Fruit fly (Drosophila melanogaster): Measurements from ENCODE around the gene msi.

msi gene

dm6 chr3R:25490778-25491664, 24.9 kb upstream of the msi start, which contains the start of the genes Gnpat and CG5112 (continued):
- TF ChIP-seq CG33557 (GFP tag; optimal IDR thresholded peaks at IDR 0.05): peak; percentile 13
- TF ChIP-seq corto (GFP tag; optimal IDR thresholded peaks at IDR 0.05): no peak
- peak; percentile 42 for TF ChIP-seq Bteb2 (GFP tag; optimal IDR thresholded peaks at IDR 0.05)
- TF ChIP-seq CG7928 (GFP tag; optimal IDR thresholded peaks at IDR 0.05): no peak
- TF ChIP-seq CG8944 (GFP tag; optimal IDR thresholded peaks at IDR 0.05): peak; percentile 56
- TF ChIP-seq CG13894 (tag; optimal IDR thresholded peaks at IDR 0.05): peak; percentile 58
- TF ChIP-seq HmgD (GFP tag; optimal IDR thresholded peaks at IDR 0.05): peak; percentile 74
- no peak for TF ChIP-seq klu (GFP tag; IDR thresholded peaks at IDR 0.05)
- no peak for TF ChIP-seq org-1 (GFP tag; optimal IDR thresholded peaks at IDR 0.05)
- TF ChIP-seq CG12942 (GFP tag; optimal IDR thresholded peaks at IDR 0.05): peak; percentile 56
- TF ChIP-seq ac (GFP tag; optimal IDR thresholded peaks at IDR 0.05): peak; percentile 96
- peak; percentile 15 for TF ChIP-seq Sry-β (GFP tag; optimal IDR thresholded peaks at IDR 0.05)
- TF ChIP-seq HLH4C (GFP tag; IDR thresholded peaks at IDR 0.05; ENCODE audit: partially characterized antibody): peak; percentile 57; the same call in 2 of the 3 replicates
- TF ChIP-seq CG10431 (GFP tag; optimal IDR thresholded peaks at IDR 0.05): peak; percentile 19
- TF ChIP-seq twi (tag; optimal IDR thresholded peaks at IDR 0.05): peak; percentile 10
- TF ChIP-seq Hr78 (GFP tag; optimal IDR thresholded peaks at IDR 0.05): no peak
- no peak; the same call in 2 of the 3 replicates for TF ChIP-seq jigr1 (GFP tag; IDR thresholded peaks at IDR 0.05)
- peak; percentile 40 for TF ChIP-seq slp2 (GFP tag; optimal IDR thresholded peaks at IDR 0.05)
- peak; percentile 52 for TF ChIP-seq CG1602 (GFP tag; optimal IDR thresholded peaks at IDR 0.05)
- TF ChIP-seq CG11247 (GFP tag; IDR thresholded peaks at IDR 0.05): peak; percentile 82
- no peak for TF ChIP-seq BtbVII (GFP tag; optimal IDR thresholded peaks at IDR 0.05)
- peak; percentile 31; the same call in 1 of the 4 replicates for TF ChIP-seq Gug (GFP tag; IDR thresholded peaks at IDR 0.05)
- TF ChIP-seq CG7745 (tag; optimal IDR thresholded peaks at IDR 0.05): no peak
- TF ChIP-seq Hsf (GFP tag; optimal IDR thresholded peaks at IDR 0.05): peak; percentile 57
- TF ChIP-seq CG30403 (GFP tag; optimal IDR thresholded peaks at IDR 0.05): peak; percentile 82
- TF ChIP-seq CG10274 (GFP tag; optimal IDR thresholded peaks at IDR 0.05): no peak
- peak; percentile 82 for TF ChIP-seq da (GFP tag; optimal IDR thresholded peaks at IDR 0.05)
- peak; percentile 77 for TF ChIP-seq gem (tag; optimal IDR thresholded peaks at IDR 0.05)
- peak; percentile 60; the same call in 2 of the 3 replicates for TF ChIP-seq zfh1 (GFP tag; IDR thresholded peaks at IDR 0.05)
- TF ChIP-seq CG15269 (tag; optimal IDR thresholded peaks at IDR 0.05): peak; percentile 66
- peak; percentile 58; the same call in 2 of the 3 replicates for TF ChIP-seq otp (GFP tag; IDR thresholded peaks at IDR 0.05)
- TF ChIP-seq croc (GFP tag; conservative IDR thresholded peaks at IDR 0.05): peak; percentile 23; the same call in 2 of the 3 replicates
- TF ChIP-seq Fer1 (GFP tag; optimal IDR thresholded peaks at IDR 0.05): peak; percentile 28
- peak; percentile 85 for TF ChIP-seq ssp (GFP tag; IDR thresholded peaks at IDR 0.05)
- TF ChIP-seq ranshi (GFP tag; IDR thresholded peaks at IDR 0.05): 0 out of 2 replicates have a peak, but pooled peaks have one; percentile 11
- TF ChIP-seq CG17359 (tag; optimal IDR thresholded peaks at IDR 0.05): peak; percentile 42
- TF ChIP-seq Spps (tag; optimal IDR thresholded peaks at IDR 0.05): no peak
- peak; percentile 62 for TF ChIP-seq Hmr (GFP tag; optimal IDR thresholded peaks at IDR 0.05)
- 0 out of 3 replicates have a peak, but pooled peaks have one; percentile 15 for TF ChIP-seq CG3726 (GFP tag; IDR thresholded peaks at IDR 0.05)
- peak; percentile 71 for TF ChIP-seq CG4282 (GFP tag; optimal IDR thresholded peaks at IDR 0.05)
- peak; percentile 79 for TF ChIP-seq nom (GFP tag; optimal IDR thresholded peaks at IDR 0.05)
- TF ChIP-seq Scr (GFP tag; IDR thresholded peaks at IDR 0.05; ENCODE audit: partially characterized antibody): peak; percentile 63
- peak; percentile 19; the same call in 1 of the 2 replicates for TF ChIP-seq ham (GFP tag; IDR thresholded peaks at IDR 0.05)
- peak; percentile 61 for TF ChIP-seq Hr3 (GFP tag; optimal IDR thresholded peaks at IDR 0.05)
- TF ChIP-seq ATbp (GFP tag; optimal IDR thresholded peaks at IDR 0.05): no peak
- peak; percentile 90 for TF ChIP-seq grau (tag; optimal IDR thresholded peaks at IDR 0.05)
- TF ChIP-seq Bgb (GFP tag; IDR thresholded peaks at IDR 0.05; ENCODE audit: partially characterized antibody): peak; percentile 71
